Worm (Caenorhabditis elegans): ENCODE measurements around the gene pcrg-1.
A peak's percentile ranks its signal among the peaks of the same experiment; 100 is the strongest.

Gene pcrg-1

ce11 chrII:7224074-7224473 lies 23.7 kb downstream of the pcrg-1 start:
- TF ChIP-seq nhr-6 (tag; optimal IDR thresholded peaks at IDR 0.05) = no peak
- TF ChIP-seq nhr-23 (tag; optimal IDR thresholded peaks at IDR 0.05) = no peak
- TF ChIP-seq nhr-12 (tag; optimal IDR thresholded peaks at IDR 0.05) = no peak
- TF ChIP-seq ceh-16 (tag; optimal IDR thresholded peaks at IDR 0.05) = no peak
- no peak for TF ChIP-seq mdl-1 (tag; optimal IDR thresholded peaks at IDR 0.05)
- TF ChIP-seq alr-1 (tag; optimal IDR thresholded peaks at IDR 0.05) = no peak
- TF ChIP-seq lsy-2 (tag; optimal IDR thresholded peaks at IDR 0.05) = no peak
- no peak for TF ChIP-seq sma-3 (GFP tag; optimal IDR thresholded peaks at IDR 0.05)
- no peak for TF ChIP-seq lin-13 (GFP tag; optimal IDR thresholded peaks at IDR 0.05)
- TF ChIP-seq snpc-4 (tag; optimal IDR thresholded peaks at IDR 0.05) = no peak
- no peak for TF ChIP-seq nhr-129 (tag; optimal IDR thresholded peaks at IDR 0.05)
- no peak for TF ChIP-seq gmeb-1 (tag; optimal IDR thresholded peaks at IDR 0.05)
- TF ChIP-seq skn-1 (tag; optimal IDR thresholded peaks at IDR 0.05) = no peak
- TF ChIP-seq mbf-1 (tag; optimal IDR thresholded peaks at IDR 0.05) = no peak
- no peak for TF ChIP-seq ztf-1 (GFP tag; conservative IDR thresholded peaks at IDR 0.05)
- TF ChIP-seq unc-55 (GFP tag; optimal IDR thresholded peaks at IDR 0.05) = no peak
- TF ChIP-seq ZK546.5 (tag; optimal IDR thresholded peaks at IDR 0.05) = no peak
- TF ChIP-seq C34F6.9 (tag; optimal IDR thresholded peaks at IDR 0.05) = no peak

DNA sequence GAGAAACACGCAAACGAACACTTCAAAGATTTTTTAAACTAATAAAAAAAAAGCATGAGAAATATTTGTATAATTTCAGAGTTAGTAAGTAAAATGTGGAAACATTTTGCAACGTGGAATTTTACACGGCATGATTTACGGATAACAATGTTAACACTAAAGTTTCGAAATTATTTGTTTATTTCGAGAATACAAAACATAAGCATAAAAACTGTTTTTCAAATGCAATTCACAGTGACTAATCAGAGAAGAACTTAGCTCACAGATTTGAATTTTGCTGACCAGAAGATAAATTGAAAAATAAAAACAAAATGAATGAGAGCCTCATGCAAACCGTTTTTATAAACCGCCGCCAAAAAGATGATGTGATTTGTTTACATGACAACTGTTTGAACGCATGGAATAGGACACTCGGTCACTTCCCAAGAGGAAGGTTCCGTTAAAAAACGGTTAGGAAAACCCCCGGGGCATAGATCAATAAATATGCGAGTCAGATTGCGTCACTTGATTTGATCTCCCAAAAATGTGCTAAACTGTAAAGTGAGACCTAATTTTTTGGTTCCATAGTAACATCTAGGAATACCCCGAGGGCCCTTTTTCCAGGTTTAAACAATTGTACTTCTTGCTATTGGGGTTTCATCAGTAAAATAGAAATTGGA lies 25.6 kb downstream of the pcrg-1 start, which contains the start of gene clh-3:
Gene clh-3 (minus strand): TSS at position 51 of the 659 bp plus-strand sequence.
- TF ChIP-seq C34F6.9 (tag; optimal IDR thresholded peaks at IDR 0.05) = no peak
- TF ChIP-seq dmd-4 (tag; optimal IDR thresholded peaks at IDR 0.05) = no peak
- no peak for TF ChIP-seq F13H6.1 (tag; optimal IDR thresholded peaks at IDR 0.05)
- no peak for TF ChIP-seq lin-11 (tag; optimal IDR thresholded peaks at IDR 0.05)
- TF ChIP-seq egl-27 (tag; optimal IDR thresholded peaks at IDR 0.05) = no peak
- TF ChIP-seq nhr-237 (tag; optimal IDR thresholded peaks at IDR 0.05) = no peak

- no peak for TF ChIP-seq elt-1 (tag; optimal IDR thresholded peaks at IDR 0.05)
- TF ChIP-seq nhr-23 (tag; optimal IDR thresholded peaks at IDR 0.05) = no peak
- TF ChIP-seq nhr-237 (tag; optimal IDR thresholded peaks at IDR 0.05) = no peak
- TF ChIP-seq ama-1 (optimal IDR thresholded peaks at IDR 0.05) = peak; percentile 61
- TF ChIP-seq mab-5 (tag; optimal IDR thresholded peaks at IDR 0.05) = no peak
- no peak for TF ChIP-seq ceh-16 (tag; optimal IDR thresholded peaks at IDR 0.05)
- no peak for TF ChIP-seq nhr-10 (tag; optimal IDR thresholded peaks at IDR 0.05)
- TF ChIP-seq R02D3.7 (tag; optimal IDR thresholded peaks at IDR 0.05) = no peak
- peak; percentile 1 for TF ChIP-seq F13H6.1 (tag; optimal IDR thresholded peaks at IDR 0.05)
- TF ChIP-seq nhr-77 (tag; optimal IDR thresholded peaks at IDR 0.05) = no peak
- no peak for TF ChIP-seq sem-4 (tag; optimal IDR thresholded peaks at IDR 0.05)
- peak; percentile 24 for TF ChIP-seq nhr-129 (tag; optimal IDR thresholded peaks at IDR 0.05)
- TF ChIP-seq fos-1 (tag; optimal IDR thresholded peaks at IDR 0.05) = no peak
- TF ChIP-seq lin-11 (tag; optimal IDR thresholded peaks at IDR 0.05) = no peak
- TF ChIP-seq lin-13 (GFP tag; optimal IDR thresholded peaks at IDR 0.05) = no peak
- TF ChIP-seq dmd-4 (tag; optimal IDR thresholded peaks at IDR 0.05) = no peak
- no peak for TF ChIP-seq nhr-21 (tag; optimal IDR thresholded peaks at IDR 0.05)
- TF ChIP-seq sma-3 (GFP tag; optimal IDR thresholded peaks at IDR 0.05) = no peak
- no peak for TF ChIP-seq peb-1 (tag; optimal IDR thresholded peaks at IDR 0.05)
Observed at ce11 chrII:7228646-7229200, 28.4 kb downstream of the pcrg-1 start, which contains the start of gene F32A5.4. Gene F32A5.4 (plus strand): TSS chrII:7229150.

DNA sequence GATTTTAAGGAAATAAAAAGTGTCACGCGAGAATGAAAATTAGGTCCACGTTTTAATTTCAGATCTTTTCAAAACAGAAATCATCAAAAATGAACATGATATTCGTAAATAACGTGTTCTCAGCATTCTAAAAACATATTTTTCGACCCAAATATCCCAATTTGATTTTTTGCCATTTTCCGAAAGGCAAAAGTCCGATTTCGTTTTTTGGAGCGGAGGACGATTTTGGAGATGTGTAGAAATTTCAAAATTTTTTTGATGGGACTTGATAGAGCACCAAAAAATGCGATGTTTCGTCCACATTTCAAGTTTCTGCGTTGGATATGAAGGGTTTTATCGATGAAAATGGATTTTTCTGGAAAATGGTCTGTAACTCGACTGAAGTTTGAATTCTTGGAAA lies 30.3 kb downstream of the pcrg-1 start:
- TF ChIP-seq lin-11 (tag; optimal IDR thresholded peaks at IDR 0.05) (no peak), mdl-1 (tag; optimal IDR thresholded peaks at IDR 0.05) (no peak), sem-4 (tag; optimal IDR thresholded peaks at IDR 0.05) (no peak), unc-62 (GFP tag; optimal IDR thresholded peaks at IDR 0.05) (no peak), C34F6.9 (tag; optimal IDR thresholded peaks at IDR 0.05) (no peak)

DNA sequence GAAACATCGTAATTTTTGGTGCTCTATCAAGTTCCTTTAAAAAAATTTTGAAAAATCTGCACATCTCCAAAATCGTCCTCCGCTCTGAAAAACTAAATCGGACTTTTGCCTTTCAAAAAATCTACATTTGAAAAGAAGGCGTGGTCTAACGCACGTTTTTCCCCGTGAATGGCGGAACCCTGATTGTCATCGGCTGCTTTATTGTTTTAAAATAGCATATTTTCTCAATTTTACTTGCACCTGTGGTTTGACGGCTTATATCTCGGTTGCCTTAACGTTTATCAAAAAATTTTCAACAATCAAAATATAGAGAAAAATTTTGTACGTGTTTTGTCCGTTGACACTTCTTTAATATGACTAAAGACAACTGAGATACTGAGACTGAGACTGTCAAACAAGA lies 31.6 kb downstream of the pcrg-1 start:
- TF ChIP-seq snpc-4 (tag; optimal IDR thresholded peaks at IDR 0.05) (peak; percentile 86), lsy-2 (tag; optimal IDR thresholded peaks at IDR 0.05) (no peak)
